Worm (Caenorhabditis elegans) whole organism, early embryonic: ENCODE measurements around the gene mpc-1.
A peak's percentile ranks its signal among the peaks of the same experiment; 100 is the strongest.

Experiments
- B0310.2 ChIP-seq: sonication (generic microtip); optimal IDR thresholded peaks from 2 replicates; lab custom pipeline; 2016; ENCODE audit warnings: mild to moderate bottlenecking, missing genetic modification characterization, missing compliant biosample characterization
- F13C5.2 ChIP-seq: sonication (generic microtip); optimal IDR thresholded peaks from 2 replicates; lab custom pipeline; 2017; ENCODE audit warnings: mild to moderate bottlenecking, missing genetic modification characterization, inconsistent platforms, missing compliant biosample characterization
- aly-1 ChIP-seq: sonication (generic microtip); optimal IDR thresholded peaks from 2 replicates; lab custom pipeline; 2016; ENCODE audit warnings: missing genetic modification characterization, missing compliant biosample characterization
- ama-1 ChIP-seq: fragments of 150-350 bp; optimal IDR thresholded peaks from 2 replicates; lab custom pipeline; 2014
- ceh-13 ChIP-seq: fragments of 200-800 bp; sonication (Bioruptor generic); optimal IDR thresholded peaks from 2 replicates; lab custom pipeline; 2018; ENCODE audit warnings: mild to moderate bottlenecking, missing genetic modification characterization, missing compliant biosample characterization
- ceh-36 ChIP-seq: sonication (generic microtip); optimal IDR thresholded peaks from 2 replicates; lab custom pipeline; 2016; ENCODE audit warnings: missing genetic modification characterization, inconsistent platforms, missing compliant biosample characterization
- ets-7 ChIP-seq: sonication (generic microtip); optimal IDR thresholded peaks from 2 replicates; lab custom pipeline; 2016; ENCODE audit warnings: missing genotype, missing genetic modification characterization, missing compliant biosample characterization
- flt-1 ChIP-seq: fragments of 200-800 bp; sonication (Bioruptor generic); IDR thresholded peaks from 2 replicates; pipeline ENCODE4 v1.3.6; 2022; ENCODE audit warnings: missing genetic modification characterization, missing compliant biosample characterization
- hmbx-1 ChIP-seq: sonication (generic microtip); optimal IDR thresholded peaks from 2 replicates; lab custom pipeline; 2016; ENCODE audit warnings: mild to moderate bottlenecking, missing genetic modification characterization, missing compliant biosample characterization
- hmg-4 ChIP-seq: fragments of 200-800 bp; sonication (Bioruptor generic); optimal IDR thresholded peaks from 2 replicates; lab custom pipeline; 2018; ENCODE audit warnings: mild to moderate bottlenecking, missing genetic modification characterization, missing compliant biosample characterization
- hnd-1 ChIP-seq: sonication (generic microtip); optimal IDR thresholded peaks from 2 replicates; lab custom pipeline; 2016; ENCODE audit warnings: missing genetic modification characterization, missing compliant biosample characterization
- pes-1 ChIP-seq: fragments of 200-800 bp; sonication (Bioruptor generic); IDR thresholded peaks from 2 replicates; pipeline ENCODE4 v1.3.6; 2022; ENCODE audit warnings: missing genetic modification reagents, missing genetic modification characterization, missing compliant biosample characterization
- scrt-1 ChIP-seq: fragments of 200-800 bp; sonication (Bioruptor generic); IDR thresholded peaks from 2 replicates; pipeline ENCODE4 v1.3.6; 2022; ENCODE audit warnings: missing genetic modification characterization, missing compliant biosample characterization
- sea-1 ChIP-seq: fragments of 200-800 bp; sonication (Bioruptor generic); conservative IDR thresholded peaks from 2 replicates; pipeline ENCODE4 v1.3.6; 2022; ENCODE audit warnings: missing genetic modification characterization, missing compliant biosample characterization
- tbx-11 ChIP-seq: fragments of 200-800 bp; sonication (Bioruptor generic); IDR thresholded peaks from 2 replicates; pipeline ENCODE4 v1.3.6; 2022; ENCODE audit warnings: missing genetic modification characterization, missing compliant biosample characterization
- tbx-37 ChIP-seq: fragments of 200-800 bp; sonication (Bioruptor generic); conservative IDR thresholded peaks from 2 replicates; pipeline ENCODE4 v1.3.6; 2022; ENCODE audit warnings: missing genetic modification reagents, missing genetic modification characterization, missing compliant biosample characterization
- tra-4 ChIP-seq: sonication (generic microtip); optimal IDR thresholded peaks from 2 replicates; lab custom pipeline; 2017; ENCODE audit warnings: missing genetic modification characterization, missing compliant biosample characterization

mpc-1 gene

ce11 chrIII:4378600-4379293 is 34.5 kb upstream of the mpc-1 start:
- TF ChIP-seq sea-1 (peak; percentile 70; the same call in 1 of the 2 replicates), aly-1 (tag; lab: Kevin White, UChicago) (peak; percentile 55), hmg-4 (peak; percentile 91), hmbx-1 (tag; lab: Kevin White, UChicago) (peak; percentile 34), B0310.2 (tag; lab: Kevin White, UChicago) (peak; percentile 71), F13C5.2 (tag; lab: Kevin White, UChicago) (peak; percentile 47), flt-1 (GFP tag; lab: Robert Waterston, UW) (peak; percentile 41), pes-1 (GFP tag; lab: Robert Waterston, UW) (peak; percentile 77), tbx-37 (GFP tag; lab: Robert Waterston, UW) (peak; percentile 67), scrt-1 (GFP tag; lab: Robert Waterston, UW) (peak; percentile 75), hnd-1 (tag; lab: Kevin White, UChicago) (peak; percentile 36), ceh-36 (peak; percentile 66)

- TF ChIP-seq tbx-37 (GFP tag; lab: Robert Waterston, UW): no peak
- no peak for TF ChIP-seq aly-1 (tag; lab: Kevin White, UChicago)
- no peak for TF ChIP-seq B0310.2 (tag; lab: Kevin White, UChicago)
- no peak for TF ChIP-seq hmg-4
- TF ChIP-seq tbx-11 (GFP tag; lab: Robert Waterston, UW): no peak
- no peak for TF ChIP-seq F13C5.2 (tag; lab: Kevin White, UChicago)
- TF ChIP-seq hmbx-1 (tag; lab: Kevin White, UChicago): no peak
- no peak for TF ChIP-seq flt-1 (GFP tag; lab: Robert Waterston, UW)
- TF ChIP-seq ceh-36: no peak
- TF ChIP-seq hnd-1 (tag; lab: Kevin White, UChicago): no peak
- no peak for TF ChIP-seq ama-1 (lab: Kevin White, UChicago)
Measured at ce11 chrIII:4379717-4380116, 33.5 kb upstream of the mpc-1 start, which contains the start of gene B0284.3. B0284.3 (minus strand) TSS chrIII:4379817.

ce11 chrIII:4380835-4381234 is 32.4 kb upstream of the mpc-1 start:
- no peak for TF ChIP-seq tbx-37 (GFP tag; lab: Robert Waterston, UW)
- TF ChIP-seq F13C5.2 (tag; lab: Kevin White, UChicago): peak; percentile 11

ce11 chrIII:4381343-4381742 is 31.9 kb upstream of the mpc-1 start, which contains the start of gene pals-27:
pals-27 (plus strand) TSS chrIII:4381643.
- no peak for TF ChIP-seq F13C5.2 (tag; lab: Kevin White, UChicago)

ce11 chrIII:4382118-4382517 is 31.1 kb upstream of the mpc-1 start:
- TF ChIP-seq pes-1 (GFP tag; lab: Robert Waterston, UW): no peak
- TF ChIP-seq flt-1 (GFP tag; lab: Robert Waterston, UW): no peak
- no peak for TF ChIP-seq ama-1 (lab: Kevin White, UChicago)
- TF ChIP-seq scrt-1 (GFP tag; lab: Robert Waterston, UW): no peak
- TF ChIP-seq hnd-1 (tag; lab: Kevin White, UChicago): no peak
- TF ChIP-seq ets-7 (tag; lab: Kevin White, UChicago): no peak
- no peak for TF ChIP-seq ceh-13 (GFP tag; lab: Kevin White, UChicago)
- TF ChIP-seq tra-4: no peak
- no peak for TF ChIP-seq ceh-36

ce11 chrIII:4384487-4384886 is 28.8 kb upstream of the mpc-1 start, which contains the start of gene pals-28:
pals-28 (plus strand) TSS chrIII:4384787.
- TF ChIP-seq flt-1 (GFP tag; lab: Robert Waterston, UW): no peak
- TF ChIP-seq tra-4: no peak
- TF ChIP-seq hnd-1 (tag; lab: Kevin White, UChicago): no peak
- no peak for TF ChIP-seq F13C5.2 (tag; lab: Kevin White, UChicago)
- no peak for TF ChIP-seq hmbx-1 (tag; lab: Kevin White, UChicago)
- TF ChIP-seq scrt-1 (GFP tag; lab: Robert Waterston, UW): no peak
- no peak for TF ChIP-seq hmg-4

ce11 chrIII:4390421-4390820 is 22.8 kb upstream of the mpc-1 start:
- TF ChIP-seq B0310.2 (tag; lab: Kevin White, UChicago): no peak
- TF ChIP-seq ceh-13 (GFP tag; lab: Kevin White, UChicago): no peak
- no peak for TF ChIP-seq ets-7 (tag; lab: Kevin White, UChicago)
- no peak for TF ChIP-seq tbx-37 (GFP tag; lab: Robert Waterston, UW)
- TF ChIP-seq sea-1: no peak

DNA sequence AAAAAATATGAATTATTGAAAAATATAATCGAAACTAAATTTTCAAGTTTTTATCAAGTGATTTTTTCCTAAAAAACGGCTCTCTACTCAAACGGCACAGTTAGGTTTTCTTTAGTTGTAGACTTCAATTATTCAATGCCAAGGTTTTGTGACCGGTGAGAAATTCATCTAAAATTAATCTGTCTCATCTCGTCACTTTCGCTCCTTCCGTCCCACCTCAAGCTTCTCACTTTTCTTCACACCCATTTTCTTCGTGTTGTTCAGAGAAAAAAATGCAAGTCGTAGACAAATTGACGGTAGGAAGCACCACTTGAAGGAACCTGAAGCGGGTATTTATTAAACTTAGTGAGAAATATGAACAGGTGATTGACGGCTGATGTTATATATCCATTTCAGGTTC is 21.9 kb upstream of the mpc-1 start:
- TF ChIP-seq ama-1 (lab: Kevin White, UChicago) (no peak), pes-1 (GFP tag; lab: Robert Waterston, UW) (no peak), tbx-11 (GFP tag; lab: Robert Waterston, UW) (no peak), aly-1 (tag; lab: Kevin White, UChicago) (no peak), ets-7 (tag; lab: Kevin White, UChicago) (no peak), hmg-4 (no peak), B0310.2 (tag; lab: Kevin White, UChicago) (no peak), tbx-37 (GFP tag; lab: Robert Waterston, UW) (no peak), flt-1 (GFP tag; lab: Robert Waterston, UW) (no peak)
